Worm (Caenorhabditis elegans) whole organism, L3 larva: ENCODE data around the gene mif-2.
A peak's percentile ranks its signal among the peaks of the same experiment; 100 is the strongest.

Source experiments
- R02D3.7 ChIP-seq: fragments of 150-350 bp; optimal IDR thresholded peaks from 2 replicates; lab custom pipeline; 2014; ENCODE audit warnings: missing biosample characterization, missing genetic modification characterization
- ZK546.5 ChIP-seq: sonication (generic microtip); optimal IDR thresholded peaks from 2 replicates; lab custom pipeline; 2017; ENCODE audit warnings: missing biosample characterization, missing genetic modification characterization
- ama-1 ChIP-seq: fragments of 150-350 bp; optimal IDR thresholded peaks from 2 replicates; lab custom pipeline; 2018
- ceh-16 ChIP-seq: sonication (generic microtip); optimal IDR thresholded peaks from 2 replicates; lab custom pipeline; 2017; ENCODE audit warnings: missing biosample characterization, missing genetic modification characterization
- ceh-28 ChIP-seq: fragments of 150-350 bp; optimal IDR thresholded peaks from 2 replicates; lab custom pipeline; 2014; ENCODE audit warnings: missing biosample characterization, missing genetic modification reagents, missing genetic modification characterization
- daf-12 ChIP-seq: fragments of 150-350 bp; optimal IDR thresholded peaks from 2 replicates; lab custom pipeline; 2014; ENCODE audit warnings: missing biosample characterization, missing genetic modification reagents, missing genetic modification characterization
- egl-27 ChIP-seq: sonication (generic microtip); optimal IDR thresholded peaks from 4 replicates; lab custom pipeline; 2017; ENCODE audit warnings: missing biosample characterization, missing genetic modification reagents, missing genetic modification characterization
- egl-5 ChIP-seq: fragments of 150-350 bp; optimal IDR thresholded peaks from 2 replicates; lab custom pipeline; 2017; ENCODE audit warnings: missing biosample characterization, missing genetic modification reagents, missing genetic modification characterization, inconsistent platforms
- elt-1 ChIP-seq: fragments of 150-350 bp; optimal IDR thresholded peaks from 2 replicates; lab custom pipeline; 2014; ENCODE audit warnings: missing biosample characterization, missing genetic modification characterization
- elt-2 ChIP-seq: sonication (generic microtip); optimal IDR thresholded peaks from 2 replicates; lab custom pipeline; 2016; ENCODE audit warnings: missing genetic modification reagents, mild to moderate bottlenecking, missing genetic modification characterization, missing compliant biosample characterization
- elt-3 ChIP-seq, 3 experiments: fragments of 150-350 bp in 1 of 3; sonication (generic microtip) in 2 of 3; optimal IDR thresholded peaks; 2 replicates in 2 of 3; 4 replicates in 1 of 3; lab custom pipeline; 2014 to 2017; ENCODE audit warnings: missing biosample characterization in 3 of 3, missing genetic modification characterization in 3 of 3
- eor-1 ChIP-seq, 2 experiments: fragments of 150-350 bp; optimal IDR thresholded peaks; 2 replicates each; lab custom pipeline; 2014 to 2018; ENCODE audit warnings: missing biosample characterization in 2 of 2, missing genetic modification characterization in 2 of 2
- fkh-10 ChIP-seq: sonication (generic microtip); optimal IDR thresholded peaks from 2 replicates; lab custom pipeline; 2017; ENCODE audit warnings: missing biosample characterization, missing genetic modification reagents, missing genetic modification characterization
- fkh-2 ChIP-seq: fragments of 150-350 bp; optimal IDR thresholded peaks from 2 replicates; lab custom pipeline; 2014; ENCODE audit warnings: missing biosample characterization, missing genetic modification reagents, missing genetic modification characterization
- fos-1 ChIP-seq: fragments of 150-350 bp; optimal IDR thresholded peaks from 2 replicates; lab custom pipeline; 2014; ENCODE audit warnings: missing biosample characterization, missing genetic modification characterization
- hmg-11 ChIP-seq: sonication (generic microtip); optimal IDR thresholded peaks from 2 replicates; lab custom pipeline; 2016; ENCODE audit warnings: missing genetic modification characterization, missing compliant biosample characterization
- jun-1 ChIP-seq: fragments of 150-350 bp; optimal IDR thresholded peaks from 2 replicates; lab custom pipeline; 2014; ENCODE audit warnings: missing biosample characterization, missing genetic modification reagents, missing genetic modification characterization
- lin-15B ChIP-seq: fragments of 150-350 bp; optimal IDR thresholded peaks from 2 replicates; lab custom pipeline; 2014; ENCODE audit warnings: missing biosample characterization, missing genetic modification characterization
- lin-39 ChIP-seq: fragments of 150-350 bp; optimal IDR thresholded peaks from 2 replicates; lab custom pipeline; 2018; ENCODE audit warnings: missing biosample characterization, missing genetic modification reagents, missing genetic modification characterization
- mdl-1 ChIP-seq: fragments of 150-350 bp; optimal IDR thresholded peaks from 2 replicates; lab custom pipeline; 2014; ENCODE audit warnings: missing biosample characterization, missing genetic modification characterization
- mml-1 ChIP-seq: fragments of 150-350 bp; sonication (generic microtip); optimal IDR thresholded peaks from 3 replicates; lab custom pipeline; 2014; ENCODE audit warnings: missing biosample characterization, missing genetic modification characterization
- nfya-1 ChIP-seq: sonication (generic microtip); optimal IDR thresholded peaks from 2 replicates; lab custom pipeline; 2017; ENCODE audit warnings: missing genetic modification characterization, mild to moderate bottlenecking, missing compliant biosample characterization, antibody characterized with exemption, moderate library complexity; ENCODE audit not compliant: insufficient read depth
- nhr-11 ChIP-seq: fragments of 150-350 bp; optimal IDR thresholded peaks from 2 replicates; lab custom pipeline; 2014; ENCODE audit warnings: missing biosample characterization, missing genetic modification characterization
- nhr-12 ChIP-seq: fragments of 150-350 bp; optimal IDR thresholded peaks from 2 replicates; lab custom pipeline; 2014; ENCODE audit warnings: missing biosample characterization, missing genetic modification characterization
- nhr-23 ChIP-seq: fragments of 150-350 bp; optimal IDR thresholded peaks from 2 replicates; lab custom pipeline; 2014; ENCODE audit warnings: missing biosample characterization, missing genetic modification reagents, missing genetic modification characterization
- nhr-237 ChIP-seq: fragments of 150-350 bp; optimal IDR thresholded peaks from 2 replicates; lab custom pipeline; 2014; ENCODE audit warnings: missing biosample characterization, missing genetic modification characterization
- nhr-25 ChIP-seq: sonication (generic microtip); optimal IDR thresholded peaks from 2 replicates; lab custom pipeline; 2017; ENCODE audit warnings: missing biosample characterization, missing genetic modification characterization
- nhr-28 ChIP-seq: fragments of 150-350 bp; optimal IDR thresholded peaks from 2 replicates; lab custom pipeline; 2014; ENCODE audit warnings: missing biosample characterization, missing genetic modification characterization
- nhr-43 ChIP-seq: sonication (generic microtip); optimal IDR thresholded peaks from 2 replicates; lab custom pipeline; 2016; ENCODE audit warnings: mild to moderate bottlenecking, missing genetic modification characterization, missing compliant biosample characterization; ENCODE audit not compliant: poor library complexity, severe bottlenecking
- nhr-67 ChIP-seq: fragments of 150-350 bp; optimal IDR thresholded peaks from 2 replicates; lab custom pipeline; 2014; ENCODE audit warnings: missing biosample characterization, missing genetic modification characterization
- nhr-76 ChIP-seq: fragments of 150-350 bp; sonication (generic microtip); optimal IDR thresholded peaks from 5 replicates; lab custom pipeline; 2014; ENCODE audit warnings: missing biosample characterization, missing genetic modification characterization
- nhr-77 ChIP-seq: fragments of 150-350 bp; optimal IDR thresholded peaks from 2 replicates; lab custom pipeline; 2014; ENCODE audit warnings: missing biosample characterization, missing genetic modification characterization
- pha-4 ChIP-seq: fragments of 150-350 bp; optimal IDR thresholded peaks from 2 replicates; lab custom pipeline; 2014; ENCODE audit warnings: missing biosample characterization, missing genetic modification reagents, missing genetic modification characterization
- pqm-1 ChIP-seq: fragments of 150-350 bp; optimal IDR thresholded peaks from 2 replicates; lab custom pipeline; 2017; ENCODE audit warnings: missing biosample characterization, missing genetic modification characterization, inconsistent platforms
- sea-2 ChIP-seq: fragments of 150-350 bp; sonication (generic microtip); optimal IDR thresholded peaks from 4 replicates; lab custom pipeline; 2014; ENCODE audit warnings: missing biosample characterization, missing genetic modification reagents, missing genetic modification characterization
- skn-1 ChIP-seq: fragments of 150-350 bp; optimal IDR thresholded peaks from 2 replicates; lab custom pipeline; 2014; ENCODE audit warnings: missing biosample characterization, missing genetic modification characterization
- unc-39 ChIP-seq: sonication (generic microtip); optimal IDR thresholded peaks from 4 replicates; lab custom pipeline; 2017; ENCODE audit warnings: missing biosample characterization, missing genetic modification characterization
- unc-62 ChIP-seq: fragments of 150-350 bp; sonication (generic microtip); optimal IDR thresholded peaks from 4 replicates; lab custom pipeline; 2014; ENCODE audit warnings: missing biosample characterization, missing genetic modification reagents, missing genetic modification characterization
- zag-1 ChIP-seq: fragments of 150-350 bp; optimal IDR thresholded peaks from 2 replicates; lab custom pipeline; 2014; ENCODE audit warnings: missing biosample characterization, missing genetic modification characterization
- ztf-11 ChIP-seq: fragments of 150-350 bp; optimal IDR thresholded peaks from 2 replicates; lab custom pipeline; 2014; ENCODE audit warnings: missing biosample characterization, missing genetic modification characterization

Gene mif-2

ce11 chrV:11990511-11991127 is 12.4 kb upstream of the mif-2 start:
- TF ChIP-seq pha-4 (tag; lab: Kevin White, UChicago) (peak; percentile 16), elt-1 (no peak), ama-1 (peak; percentile 7), ZK546.5 (tag; lab: Kevin White, UChicago) (no peak), fkh-10 (GFP tag; lab: Kevin White, UChicago) (peak; percentile 91), jun-1 (tag; lab: Kevin White, UChicago) (no peak)

- no peak for TF ChIP-seq ztf-11 (tag; lab: Kevin White, UChicago)
- TF ChIP-seq R02D3.7 (tag; lab: Kevin White, UChicago), result no peak
- TF ChIP-seq fos-1 (tag; lab: Kevin White, UChicago), result no peak
- TF ChIP-seq eor-1 (tag; optimal IDR thresholded peaks at IDR 0.05; lab: Kevin White, UChicago), result no peak
- no peak for TF ChIP-seq hmg-11 (tag; lab: Kevin White, UChicago)
- TF ChIP-seq sea-2, result no peak
- no peak for TF ChIP-seq fkh-2 (tag; lab: Kevin White, UChicago)
- no peak for TF ChIP-seq ceh-16
- TF ChIP-seq unc-62, result no peak
- no peak for TF ChIP-seq ZK546.5 (tag; lab: Kevin White, UChicago)
Observed at ce11 chrV:11989861-11990260, 11.6 kb upstream of the mif-2 start.

- TF ChIP-seq elt-3 (tag; optimal IDR thresholded peaks at IDR 0.05; lab: Kevin White, UChicago) (no peak), nhr-23 (tag; lab: Kevin White, UChicago) (peak; percentile 20), nhr-237 (tag; lab: Kevin White, UChicago) (no peak), elt-2 (tag; lab: Kevin White, UChicago) (peak; percentile 50), skn-1 (tag; lab: Kevin White, UChicago) (no peak), pqm-1 (tag; lab: Kevin White, UChicago) (peak; percentile 37), fkh-10 (GFP tag; lab: Kevin White, UChicago) (peak; percentile 83)
Observed at ce11 chrV:11986078-11986869, 8.0 kb upstream of the mif-2 start.

ce11 chrV:11985384-11985783 is 7.1 kb upstream of the mif-2 start, which contains the start of gene mans-2:
mans-2 (minus strand) TSS chrV:11985484.
- no peak for TF ChIP-seq lin-15B (tag; lab: Kevin White, UChicago)

ce11 chrV:11982309-11982708 is 4.0 kb upstream of the mif-2 start, which contains the start of gene rpt-1:
rpt-1 (minus strand) TSS chrV:11982397.
- TF ChIP-seq sea-2 (no peak), ZK546.5 (tag; lab: Kevin White, UChicago) (no peak), ztf-11 (tag; lab: Kevin White, UChicago) (no peak), fkh-2 (tag; lab: Kevin White, UChicago) (no peak), lin-39 (tag; lab: Kevin White, UChicago) (peak; percentile 45), nhr-12 (tag; lab: Kevin White, UChicago) (no peak), unc-39 (tag; lab: Kevin White, UChicago) (no peak), nhr-77 (tag; lab: Kevin White, UChicago) (no peak), elt-3 (tag; optimal IDR thresholded peaks at IDR 0.05; lab: Kevin White, UChicago) (no peak), skn-1 (tag; lab: Kevin White, UChicago) (peak; percentile 98), elt-1 (peak; percentile 9), mml-1 (tag; lab: Kevin White, UChicago) (no peak), nfya-1 (tag; lab: Kevin White, UChicago) (peak; percentile 84), ceh-28 (no peak), egl-5 (peak; percentile 36), daf-12 (no peak), fkh-10 (GFP tag; lab: Kevin White, UChicago) (no peak), nhr-67 (no peak), zag-1 (tag; lab: Kevin White, UChicago) (no peak), lin-15B (tag; lab: Kevin White, UChicago) (peak; percentile 90), R02D3.7 (tag; lab: Kevin White, UChicago) (peak; percentile 3), nhr-43 (tag; lab: Kevin White, UChicago) (peak; percentile 5), nhr-28 (no peak), jun-1 (tag; lab: Kevin White, UChicago) (no peak), hmg-11 (tag; lab: Kevin White, UChicago) (peak; percentile 14), ama-1 (no peak), pqm-1 (tag; lab: Kevin White, UChicago) (no peak), fos-1 (tag; lab: Kevin White, UChicago) (no peak), nhr-25 (tag; lab: Kevin White, UChicago) (peak; percentile 70), egl-27 (tag; lab: Kevin White, UChicago) (no peak), elt-2 (tag; lab: Kevin White, UChicago) (peak; percentile 29), mdl-1 (tag; lab: Kevin White, UChicago) (no peak), eor-1 (tag; optimal IDR thresholded peaks at IDR 0.05; lab: Kevin White, UChicago) (no peak), nhr-76 (tag; lab: Kevin White, UChicago) (no peak), nhr-11 (tag; lab: Kevin White, UChicago) (no peak)
